Fruit fly (Drosophila melanogaster) whole organism, pupa: ENCODE data around the gene Aos1.

Experiments
- CG10348 ChIP-seq: fragments of 200-800 bp; sonication (Bioruptor generic); IDR thresholded peaks from 2 replicates; pipeline ENCODE4 v1.3.6; 2022; ENCODE audit warnings: missing biosample characterization, missing genetic modification characterization
- CG12605 ChIP-seq: fragments of 200-800 bp; sonication (Bioruptor generic); IDR thresholded peaks from 2 replicates; pipeline ENCODE4 v1.3.6; 2022; ENCODE audit warnings: missing biosample characterization, missing genetic modification characterization
- CG13204 ChIP-seq: fragments of 200-800 bp; sonication (Bioruptor generic); optimal IDR thresholded peaks from 2 replicates; lab custom pipeline; 2018; ENCODE audit warnings: missing biosample characterization, mild to moderate bottlenecking, missing genetic modification characterization, moderate library complexity
- CG14655 ChIP-seq: fragments of 200-800 bp; sonication (Bioruptor generic); optimal IDR thresholded peaks from 3 replicates; lab custom pipeline; 2017; ENCODE audit warnings: mild to moderate bottlenecking, missing biosample characterization, missing genetic modification reagents, missing genetic modification characterization
- CG17806 ChIP-seq: fragments of 200-800 bp; sonication (Bioruptor generic); optimal IDR thresholded peaks from 2 replicates; lab custom pipeline; 2018; ENCODE audit warnings: missing biosample characterization, mild to moderate bottlenecking, missing genetic modification characterization, moderate library complexity
- CG4496 ChIP-seq: fragments of 200-800 bp; sonication (Bioruptor generic); IDR thresholded peaks from 3 replicates; pipeline ENCODE4 v1.3.6; 2022; ENCODE audit warnings: missing biosample characterization, missing genetic modification characterization
- CG8301 ChIP-seq: fragments of 200-800 bp; sonication (Bioruptor generic); optimal IDR thresholded peaks from 2 replicates; lab custom pipeline; 2018; ENCODE audit warnings: missing biosample characterization, mild to moderate bottlenecking, missing genetic modification characterization
- CG9948 ChIP-seq: fragments of 200-800 bp; sonication (Bioruptor generic); optimal IDR thresholded peaks from 2 replicates; lab custom pipeline; 2018; ENCODE audit warnings: missing biosample characterization, mild to moderate bottlenecking, missing genetic modification characterization, moderate library complexity
- D1 ChIP-seq: fragments of 200-800 bp; sonication (Bioruptor generic); optimal IDR thresholded peaks from 2 replicates; lab custom pipeline; 2018; ENCODE audit warnings: missing biosample characterization, mild to moderate bottlenecking, missing genetic modification characterization, moderate library complexity
- Pif1A ChIP-seq: fragments of 200-800 bp; sonication (Bioruptor generic); optimal IDR thresholded peaks from 3 replicates; lab custom pipeline; 2016; ENCODE audit warnings: missing biosample characterization, missing genetic modification characterization
- Snoo ChIP-seq: fragments of 200-800 bp; sonication (Bioruptor generic); optimal IDR thresholded peaks from 3 replicates; lab custom pipeline; 2017; ENCODE audit warnings: missing biosample characterization, mild to moderate bottlenecking, missing genetic modification characterization, inconsistent platforms
- fd96Ca ChIP-seq: fragments of 200-800 bp; sonication (Bioruptor generic); IDR thresholded peaks from 3 replicates; pipeline ENCODE4 v1.3.6; 2022; ENCODE audit warnings: missing biosample characterization, missing genetic modification characterization
- gl ChIP-seq: fragments of 200-800 bp; sonication (Bioruptor generic); optimal IDR thresholded peaks from 2 replicates; lab custom pipeline; 2018; ENCODE audit warnings: missing biosample characterization, mild to moderate bottlenecking, missing genetic modification characterization

dm6 chr3R:12405134-12405533 is 28.5 kb downstream of the Aos1 start:
- TF ChIP-seq CG10348 (GFP tag; lab: Robert Waterston, UW) (no peak), CG12605 (GFP tag; lab: Robert Waterston, UW) (no peak), CG14655 (GFP tag; lab: Kevin White, UChicago) (no peak), Snoo (tag; lab: Kevin White, UChicago) (no peak), CG17806 (tag; lab: Kevin White, UChicago) (no peak), fd96Ca (GFP tag; lab: Robert Waterston, UW) (no peak), CG9948 (tag; lab: Kevin White, UChicago) (no peak), CG13204 (GFP tag; lab: Kevin White, UChicago) (no peak), Pif1A (GFP tag; lab: Kevin White, UChicago) (no peak), CG4496 (GFP tag; lab: Robert Waterston, UW) (no peak), gl (no peak), CG8301 (tag; lab: Kevin White, UChicago) (no peak), D1 (tag; lab: Kevin White, UChicago) (no peak)
